Fruit fly (Drosophila melanogaster): ENCODE data around the gene Ran.

The Ran gene

DNA sequence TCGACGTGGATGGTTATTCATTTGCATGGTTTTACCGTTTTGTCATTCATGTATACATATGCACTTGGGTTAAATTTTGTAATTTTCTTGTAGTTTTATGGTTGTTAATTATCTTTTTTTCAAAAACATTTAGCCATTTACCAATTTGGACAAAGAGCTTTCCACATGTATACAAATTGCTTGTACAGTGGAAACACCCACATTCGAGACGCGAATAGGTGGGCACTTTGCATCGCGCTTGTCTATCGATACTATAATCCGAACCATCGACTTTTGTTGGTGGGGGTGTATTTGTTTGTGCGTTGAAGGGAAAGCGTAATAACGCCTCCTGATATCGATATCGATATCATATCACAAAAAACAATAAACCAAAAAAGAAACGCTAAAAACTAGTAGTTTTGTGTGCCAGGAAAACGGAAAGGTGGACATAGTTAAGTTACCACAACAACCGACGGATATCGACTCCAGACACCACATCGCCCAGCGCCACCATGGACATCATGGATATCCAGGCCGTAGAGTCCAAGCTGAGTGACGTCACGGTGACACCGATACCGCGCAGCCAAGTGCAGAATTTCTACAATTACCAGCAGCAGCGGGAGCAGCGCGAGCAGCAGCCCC is 10.8 kb downstream of the Ran start, which contains the start of gene CDK2AP1 (continued):
- peak; percentile 12 for TF ChIP-seq CG16863 (GFP tag; optimal IDR thresholded peaks at IDR 0.05)
- peak; percentile 19 for TF ChIP-seq CG8290 (GFP tag; optimal IDR thresholded peaks at IDR 0.05)
- no peak for TF ChIP-seq CG8290 (tag; optimal IDR thresholded peaks at IDR 0.05)
- peak; percentile 70 for TF ChIP-seq vnd (GFP tag; IDR thresholded peaks at IDR 0.05; ENCODE audit: partially characterized antibody)
- no peak for TF ChIP-seq danr (GFP tag; IDR thresholded peaks at IDR 0.05)
- peak; percentile 40 for TF ChIP-seq zfh2 (GFP tag; optimal IDR thresholded peaks at IDR 0.05)
- TF ChIP-seq cas (GFP tag; IDR thresholded peaks at IDR 0.05) = no peak
- TF ChIP-seq CG33213 (GFP tag; optimal IDR thresholded peaks at IDR 0.05) = no peak
- TF ChIP-seq CG4617 (GFP tag; optimal IDR thresholded peaks at IDR 0.05; ENCODE audit: borderline replicate concordance) = peak; percentile 54
- TF ChIP-seq shn (GFP tag; optimal IDR thresholded peaks at IDR 0.05) = peak; percentile 43
- TF ChIP-seq tll (GFP tag; optimal IDR thresholded peaks at IDR 0.05) = peak in 1 of 2 experiments; percentile 71
- peak; percentile 33 for TF ChIP-seq CG3995 (GFP tag; optimal IDR thresholded peaks at IDR 0.05)
- peak; percentile 55 for TF ChIP-seq slbo (GFP tag; IDR thresholded peaks at IDR 0.05)
- peak; percentile 39; the same call in 1 of the 2 replicates for TF ChIP-seq CG17328 (GFP tag; IDR thresholded peaks at IDR 0.05)
- TF ChIP-seq maf-S (GFP tag; optimal IDR thresholded peaks at IDR 0.05) = peak; percentile 10
- peak; percentile 61 for TF ChIP-seq zen2 (GFP tag; IDR thresholded peaks at IDR 0.05; ENCODE audit: partially characterized antibody)
- TF ChIP-seq Hsf (GFP tag; optimal IDR thresholded peaks at IDR 0.05) = peak; percentile 35
- TF ChIP-seq zf30C (GFP tag; optimal IDR thresholded peaks at IDR 0.05) = no peak
- no peak for TF ChIP-seq HLH3B (GFP tag; IDR thresholded peaks at IDR 0.05)
- peak; percentile 46 for TF ChIP-seq stwl (tag; optimal IDR thresholded peaks at IDR 0.05)
- peak in 1 of 2 experiments; percentile 40 for TF ChIP-seq Eip74EF (GFP tag; optimal IDR thresholded peaks at IDR 0.05)
- peak; percentile 96 for TF ChIP-seq ssp (GFP tag; IDR thresholded peaks at IDR 0.05)
- TF ChIP-seq CG9609 (GFP tag; optimal IDR thresholded peaks at IDR 0.05) = peak; percentile 1
- TF ChIP-seq Ets97D (GFP tag; optimal IDR thresholded peaks at IDR 0.05) = peak; percentile 38
- no peak for TF ChIP-seq CG7271 (tag; optimal IDR thresholded peaks at IDR 0.05)
- TF ChIP-seq nmo (GFP tag; optimal IDR thresholded peaks at IDR 0.05) = peak; percentile 36
- TF ChIP-seq Hand (GFP tag; optimal IDR thresholded peaks at IDR 0.05) = no peak
- peak; percentile 26 for TF ChIP-seq fu2 (GFP tag; optimal IDR thresholded peaks at IDR 0.05)
- TF ChIP-seq pnt (GFP tag; optimal IDR thresholded peaks at IDR 0.05) = peak; percentile 50
- no peak for TF ChIP-seq CG3726 (GFP tag; IDR thresholded peaks at IDR 0.05)
- TF ChIP-seq Bgb (GFP tag; IDR thresholded peaks at IDR 0.05; ENCODE audit: partially characterized antibody) = peak; percentile 70
- TF ChIP-seq Hmr (GFP tag; optimal IDR thresholded peaks at IDR 0.05) = peak; percentile 10
- peak; percentile 22 for TF ChIP-seq CG30431 (GFP tag; optimal IDR thresholded peaks at IDR 0.05)
- TF ChIP-seq CG7786 (GFP tag; optimal IDR thresholded peaks at IDR 0.05) = peak; percentile 25
- TF ChIP-seq CG12391 (tag; optimal IDR thresholded peaks at IDR 0.05) = peak; percentile 32
- peak; percentile 24 for TF ChIP-seq unpg (GFP tag; optimal IDR thresholded peaks at IDR 0.05)
- TF ChIP-seq CG3163 (GFP tag; optimal IDR thresholded peaks at IDR 0.05) = peak; percentile 22
- TF ChIP-seq CG2712 (tag; optimal IDR thresholded peaks at IDR 0.05) = peak; percentile 39
- TF ChIP-seq sug (tag; optimal IDR thresholded peaks at IDR 0.05) = peak; percentile 66
- TF ChIP-seq pum (GFP tag; optimal IDR thresholded peaks at IDR 0.05) = peak; percentile 22
- peak; percentile 31 for TF ChIP-seq CG8924 (tag; optimal IDR thresholded peaks at IDR 0.05)
- peak; percentile 32 for TF ChIP-seq Ptx1 (GFP tag; IDR thresholded peaks at IDR 0.05)
- peak; percentile 56; the same call in 1 of the 2 replicates for TF ChIP-seq hbn (GFP tag; IDR thresholded peaks at IDR 0.05; ENCODE audit: partially characterized antibody)
- TF ChIP-seq Scr (GFP tag; IDR thresholded peaks at IDR 0.05; ENCODE audit: partially characterized antibody) = peak; percentile 69
- TF ChIP-seq amos (GFP tag; IDR thresholded peaks at IDR 0.05; ENCODE audit: partially characterized antibody) = peak; percentile 80
- TF ChIP-seq ato (GFP tag; IDR thresholded peaks at IDR 0.05; ENCODE audit: partially characterized antibody) = peak; percentile 80
- TF ChIP-seq CG6654 (GFP tag; optimal IDR thresholded peaks at IDR 0.05) = no peak
- no peak for TF ChIP-seq Sox102F (GFP tag; optimal IDR thresholded peaks at IDR 0.05)
- TF ChIP-seq CG8944 (GFP tag; optimal IDR thresholded peaks at IDR 0.05) = peak; percentile 32

Data from whole organism, embryonic.